Fruit fly (Drosophila melanogaster): Measurements from ENCODE around the gene trc.

trc gene

DNA sequence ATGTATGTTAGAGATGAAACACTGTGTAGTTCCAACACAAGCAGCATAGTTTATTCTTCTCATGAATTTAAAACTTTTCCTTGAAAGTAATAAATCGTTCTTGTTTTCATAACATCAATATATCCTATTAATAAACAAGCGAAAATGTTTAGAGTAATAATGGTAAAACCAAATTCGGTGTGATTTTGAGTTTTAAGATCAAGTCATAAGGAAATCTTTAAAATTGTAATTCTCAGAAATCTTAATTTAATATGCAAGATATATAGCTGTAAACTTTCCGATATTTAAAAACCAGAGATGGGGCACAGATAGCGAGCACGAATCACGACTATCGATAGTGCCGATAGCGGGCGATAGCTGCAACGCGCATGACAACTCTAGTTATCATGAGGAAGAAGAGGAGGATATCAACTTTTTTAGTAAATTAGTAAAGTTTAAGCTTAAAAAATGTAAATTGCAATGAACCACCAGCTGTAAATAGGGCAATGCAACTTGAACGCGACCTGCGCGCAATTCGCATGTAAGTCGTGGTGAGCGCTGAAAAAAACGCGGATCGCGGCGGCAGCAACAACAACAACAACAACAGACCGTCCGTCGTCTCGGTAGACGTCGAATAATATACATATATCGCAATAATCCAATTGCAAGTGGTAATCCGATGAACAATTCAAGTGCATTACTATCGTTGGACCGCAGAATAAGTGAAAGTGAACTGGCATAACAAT lies 16.1 kb downstream of the trc start, which contains the start of the genes Fibp and Deaf1 (continued):
- TF ChIP-seq CrebB (tag; optimal IDR thresholded peaks at IDR 0.05) (no peak), Six4 (GFP tag; optimal IDR thresholded peaks at IDR 0.05) (peak; percentile 60), Sin3A (optimal IDR thresholded peaks at IDR 0.05) (peak; percentile 68), CG7786 (GFP tag; optimal IDR thresholded peaks at IDR 0.05) (peak; percentile 78), fd102C (GFP tag; optimal IDR thresholded peaks at IDR 0.05) (no peak), CG9876 (GFP tag; optimal IDR thresholded peaks at IDR 0.05) (peak; percentile 82), CG34422 (GFP tag; IDR thresholded peaks at IDR 0.05) (peak; percentile 65; the same call in 2 of the 3 replicates), CG3838 (GFP tag; optimal IDR thresholded peaks at IDR 0.05) (peak; percentile 11), ab (GFP tag; optimal IDR thresholded peaks at IDR 0.05) (peak; percentile 52), CG15073 (GFP tag; optimal IDR thresholded peaks at IDR 0.05) (peak; percentile 7), CG3995 (GFP tag; optimal IDR thresholded peaks at IDR 0.05) (peak; percentile 50), gsb-n (tag; optimal IDR thresholded peaks at IDR 0.05) (no peak), MESR4 (GFP tag; optimal IDR thresholded peaks at IDR 0.05) (peak; percentile 82), cad (GFP tag; optimal IDR thresholded peaks at IDR 0.05) (no peak), CG10462 (GFP tag; optimal IDR thresholded peaks at IDR 0.05) (peak; percentile 46), CG3163 (GFP tag; optimal IDR thresholded peaks at IDR 0.05) (peak; percentile 56), hbn (GFP tag; IDR thresholded peaks at IDR 0.05; ENCODE audit: partially characterized antibody) (peak; percentile 95), wek (GFP tag; optimal IDR thresholded peaks at IDR 0.05) (no peak), nerfin-1 (tag; optimal IDR thresholded peaks at IDR 0.05) (peak; percentile 69), ac (GFP tag; optimal IDR thresholded peaks at IDR 0.05) (no peak), eve (GFP tag; optimal IDR thresholded peaks at IDR 0.05) (no peak), CG11247 (GFP tag; IDR thresholded peaks at IDR 0.05) (peak; percentile 58; the same call in 1 of the 2 replicates), ems (GFP tag; optimal IDR thresholded peaks at IDR 0.05) (peak; percentile 72), CG9817 (tag; optimal IDR thresholded peaks at IDR 0.05) (peak; percentile 80), Usf (GFP tag; optimal IDR thresholded peaks at IDR 0.05) (peak; percentile 41), CG17186 (GFP tag; optimal IDR thresholded peaks at IDR 0.05) (peak; percentile 58), CG18599 (GFP tag; optimal IDR thresholded peaks at IDR 0.05) (peak; percentile 74), Tbp (GFP tag; optimal IDR thresholded peaks at IDR 0.05) (no peak), scrt (GFP tag; optimal IDR thresholded peaks at IDR 0.05) (peak; percentile 29), crc (GFP tag; optimal IDR thresholded peaks at IDR 0.05) (peak; percentile 53), CG17829 (tag; optimal IDR thresholded peaks at IDR 0.05) (peak; percentile 85), CG12942 (GFP tag; optimal IDR thresholded peaks at IDR 0.05) (peak; percentile 76), onecut (GFP tag; IDR thresholded peaks at IDR 0.05) (no peak; the same call in 1 of the 2 replicates), dan (GFP tag; IDR thresholded peaks at IDR 0.05) (no peak), salm (tag; optimal IDR thresholded peaks at IDR 0.05) (no peak), Dfd (GFP tag; optimal IDR thresholded peaks at IDR 0.05) (peak in 1 of 2 experiments; percentile 39), oc (tag; optimal IDR thresholded peaks at IDR 0.05) (no peak), fru (optimal IDR thresholded peaks at IDR 0.05) (no peak), lbe (GFP tag; optimal IDR thresholded peaks at IDR 0.05) (peak; percentile 29), slou (GFP tag; optimal IDR thresholded peaks at IDR 0.05) (peak; percentile 53), CG13296 (GFP tag; optimal IDR thresholded peaks at IDR 0.05) (peak; percentile 42), CG12236 (GFP tag; optimal IDR thresholded peaks at IDR 0.05) (peak; percentile 43), CG14050 (GFP tag; IDR thresholded peaks at IDR 0.05) (peak; percentile 54; the same call in 2 of the 3 replicates), Xbp1 (GFP tag; optimal IDR thresholded peaks at IDR 0.05) (peak; percentile 87), amos (GFP tag; IDR thresholded peaks at IDR 0.05; ENCODE audit: partially characterized antibody) (peak; percentile 99), mam (GFP tag; optimal IDR thresholded peaks at IDR 0.05) (peak; percentile 90), Gug (GFP tag; IDR thresholded peaks at IDR 0.05) (peak; percentile 93; the same call in 2 of the 4 replicates), gcm (GFP tag; optimal IDR thresholded peaks at IDR 0.05) (peak; percentile 45), Dip3 (GFP tag; optimal IDR thresholded peaks at IDR 0.05) (peak; percentile 83), danr (GFP tag; IDR thresholded peaks at IDR 0.05) (no peak)
